Fruit fly (Drosophila melanogaster) whole organism, embryonic: ENCODE data around the gene Coa8.
A peak's percentile ranks its signal among the peaks of the same experiment; 100 is the strongest.

Experiments used
- Bgb ChIP-seq: fragments of 200-800 bp; sonication (Bioruptor generic); IDR thresholded peaks from 2 replicates; pipeline ENCODE4 v1.3.6; 2022; ENCODE audit warnings: missing biosample characterization, missing genetic modification characterization; ENCODE audit not compliant: partially characterized antibody
- CG10147 ChIP-seq: fragments of 200-800 bp; sonication (Bioruptor generic); optimal IDR thresholded peaks from 2 replicates; lab custom pipeline; 2019; ENCODE audit warnings: missing biosample characterization, mild to moderate bottlenecking, missing genetic modification characterization, moderate library complexity
- CG10366 ChIP-seq: fragments of 200-800 bp; sonication (Bioruptor generic); IDR thresholded peaks from 2 replicates; pipeline ENCODE4 v1.3.6; 2022; ENCODE audit warnings: missing biosample characterization, missing genetic modification characterization
- CG10543 ChIP-seq: fragments of 200-800 bp; sonication (Bioruptor generic); optimal IDR thresholded peaks from 3 replicates; lab custom pipeline; 2017; ENCODE audit warnings: missing biosample characterization, mild to moderate bottlenecking, missing genetic modification characterization, moderate library complexity
- CG10654 ChIP-seq: fragments of 200-800 bp; sonication (Bioruptor generic); optimal IDR thresholded peaks from 2 replicates; lab custom pipeline; 2016; ENCODE audit warnings: missing biosample characterization, missing genetic modification characterization
- CG12071 ChIP-seq: fragments of 200-800 bp; sonication (Bioruptor generic); optimal IDR thresholded peaks from 3 replicates; lab custom pipeline; 2018; ENCODE audit warnings: missing biosample characterization, mild to moderate bottlenecking, missing genetic modification characterization
- CG12219 ChIP-seq: fragments of 200-800 bp; sonication (Bioruptor generic); optimal IDR thresholded peaks from 3 replicates; lab custom pipeline; 2018; ENCODE audit warnings: missing biosample characterization, mild to moderate bottlenecking, missing genetic modification characterization
- CG12744 ChIP-seq: fragments of 200-800 bp; sonication (Bioruptor generic); optimal IDR thresholded peaks from 2 replicates; lab custom pipeline; 2016; ENCODE audit warnings: missing biosample characterization, missing genetic modification characterization
- CG14014 ChIP-seq: fragments of 200-800 bp; sonication (Bioruptor generic); IDR thresholded peaks from 2 replicates; pipeline ENCODE4 v1.3.6; 2022; ENCODE audit warnings: missing biosample characterization, missing genetic modification characterization
- CG14965 ChIP-seq: fragments of 200-800 bp; sonication (Bioruptor generic); optimal IDR thresholded peaks from 2 replicates; lab custom pipeline; 2016; ENCODE audit warnings: missing biosample characterization, missing genetic modification characterization, borderline replicate concordance
- CG15011 ChIP-seq: fragments of 200-800 bp; sonication (Bioruptor generic); optimal IDR thresholded peaks from 3 replicates; lab custom pipeline; 2018; ENCODE audit warnings: missing biosample characterization, mild to moderate bottlenecking, missing genetic modification characterization
- CG1647 ChIP-seq: fragments of 200-800 bp; sonication (Bioruptor generic); optimal IDR thresholded peaks from 3 replicates; lab custom pipeline; 2016; ENCODE audit warnings: missing biosample characterization, missing genetic modification characterization
- CG16863 ChIP-seq: fragments of 200-800 bp; sonication (Bioruptor generic); optimal IDR thresholded peaks from 3 replicates; lab custom pipeline; 2016; ENCODE audit warnings: missing biosample characterization, missing genetic modification characterization
- CG17385 ChIP-seq: fragments of 200-800 bp; sonication (Bioruptor generic); optimal IDR thresholded peaks from 3 replicates; lab custom pipeline; 2018; ENCODE audit warnings: missing biosample characterization, mild to moderate bottlenecking, missing genetic modification characterization
- CG1832 ChIP-seq: fragments of 200-800 bp; sonication (Bioruptor generic); optimal IDR thresholded peaks from 2 replicates; lab custom pipeline; 2017; ENCODE audit warnings: missing biosample characterization, mild to moderate bottlenecking, missing genetic modification characterization, inconsistent platforms
- CG18619 ChIP-seq: fragments of 200-800 bp; sonication (Bioruptor generic); optimal IDR thresholded peaks from 3 replicates; lab custom pipeline; 2017; ENCODE audit warnings: missing biosample characterization, mild to moderate bottlenecking, missing genetic modification characterization
- CG2116 ChIP-seq: fragments of 200-800 bp; sonication (Bioruptor generic); optimal IDR thresholded peaks from 3 replicates; lab custom pipeline; 2018; ENCODE audit warnings: missing biosample characterization, mild to moderate bottlenecking, missing genetic modification characterization
- CG2712 ChIP-seq: fragments of 200-800 bp; optimal IDR thresholded peaks from 3 replicates; lab custom pipeline; 2019; ENCODE audit warnings: missing biosample characterization, mild to moderate bottlenecking, missing genetic modification characterization, moderate library complexity
- CG3847 ChIP-seq: fragments of 200-800 bp; sonication (Bioruptor generic); IDR thresholded peaks from 2 replicates; pipeline ENCODE4 v1.3.6; 2022; ENCODE audit warnings: missing biosample characterization, missing genetic modification characterization
- CG4282 ChIP-seq: fragments of 200-800 bp; sonication (Bioruptor generic); optimal IDR thresholded peaks from 2 replicates; lab custom pipeline; 2016; ENCODE audit warnings: missing biosample characterization, missing genetic modification characterization
- CG4617 ChIP-seq: fragments of 200-800 bp; sonication (Bioruptor generic); optimal IDR thresholded peaks from 3 replicates; lab custom pipeline; 2016; ENCODE audit warnings: missing biosample characterization, missing genetic modification characterization, borderline replicate concordance
- CG7357 ChIP-seq: fragments of 200-800 bp; sonication (Bioruptor generic); IDR thresholded peaks from 3 replicates; pipeline ENCODE4 v1.3.6; 2022; ENCODE audit warnings: missing biosample characterization, missing genetic modification characterization
- CG7786 ChIP-seq: fragments of 200-800 bp; sonication (Bioruptor generic); optimal IDR thresholded peaks from 2 replicates; lab custom pipeline; 2016; ENCODE audit warnings: missing biosample characterization, missing genetic modification characterization
- CG8290 ChIP-seq, 3 experiments: fragments of 200-800 bp; sonication (Bioruptor generic); optimal IDR thresholded peaks; 2 replicates each; lab custom pipeline; 2016 to 2019; ENCODE audit warnings: missing biosample characterization in 3 of 3, missing genetic modification characterization in 3 of 3, mild to moderate bottlenecking in 2 of 3, moderate library complexity in 1 of 3
- CG9215 ChIP-seq: fragments of 200-800 bp; sonication (Bioruptor generic); IDR thresholded peaks from 2 replicates; pipeline ENCODE4 v1.3.6; 2022; ENCODE audit warnings: missing biosample characterization, missing genetic modification characterization
- CoRest ChIP-seq: fragments of 200-800 bp; sonication (Bioruptor generic); optimal IDR thresholded peaks from 3 replicates; lab custom pipeline; 2018; ENCODE audit warnings: missing biosample characterization, mild to moderate bottlenecking, missing genetic modification characterization, moderate library complexity
- D ChIP-seq, 2 experiments: fragments of 200-800 bp in 1 of 2; fragments of >200 bp in 1 of 2; sonication (Bioruptor generic) in 1 of 2; optimal IDR thresholded peaks; 2 replicates in 1 of 2; 3 replicates in 1 of 2; lab custom pipeline; 2017; ENCODE audit warnings: mild to moderate bottlenecking in 1 of 2, missing biosample characterization in 1 of 2, missing genetic modification characterization in 1 of 2, missing genetic modification reagents in 1 of 2
- Dbx ChIP-seq: fragments of 200-800 bp; sonication (Bioruptor generic); IDR thresholded peaks from 3 replicates; pipeline ENCODE4 v1.3.6; 2022; ENCODE audit warnings: missing biosample characterization, missing genetic modification characterization
- Deaf1 ChIP-seq: fragments of 200-800 bp; optimal IDR thresholded peaks from 3 replicates; lab custom pipeline; 2019; ENCODE audit warnings: missing biosample characterization, mild to moderate bottlenecking, missing genetic modification characterization, moderate library complexity
- E2f2 ChIP-seq: fragments of 200-800 bp; sonication (Bioruptor generic); IDR thresholded peaks from 2 replicates; pipeline ENCODE4 v1.3.6; 2022; ENCODE audit warnings: missing biosample characterization, missing genetic modification characterization
- Ets65A ChIP-seq: fragments of 200-800 bp; sonication (Bioruptor generic); peaks from one replicate; lab custom pipeline; 2016; ENCODE audit warnings: missing biosample characterization, missing genetic modification characterization
- Gsc ChIP-seq: fragments of 200-800 bp; sonication (Bioruptor generic); IDR thresholded peaks from 2 replicates; pipeline ENCODE4 v1.3.6; 2022; ENCODE audit warnings: missing biosample characterization, missing genetic modification characterization
- Hmx ChIP-seq: fragments of 200-800 bp; sonication (Bioruptor generic); optimal IDR thresholded peaks from 2 replicates; lab custom pipeline; 2016; ENCODE audit warnings: missing biosample characterization, missing genetic modification characterization
- Lhr ChIP-seq: fragments of 200-800 bp; sonication (Bioruptor generic); optimal IDR thresholded peaks from 3 replicates; lab custom pipeline; 2017; ENCODE audit warnings: mild to moderate bottlenecking, missing biosample characterization, missing genetic modification reagents, missing genetic modification characterization
- Myb ChIP-seq: fragments of 200-800 bp; sonication (Bioruptor generic); optimal IDR thresholded peaks from 2 replicates; lab custom pipeline; 2016; ENCODE audit warnings: missing biosample characterization, missing genetic modification characterization
- Side ChIP-seq: fragments of 200-800 bp; sonication (Bioruptor generic); optimal IDR thresholded peaks from 2 replicates; lab custom pipeline; 2016; ENCODE audit warnings: missing biosample characterization, missing genetic modification characterization
- Vsx1 ChIP-seq: fragments of 200-800 bp; sonication (Bioruptor generic); optimal IDR thresholded peaks from 2 replicates; lab custom pipeline; 2017; ENCODE audit warnings: missing biosample characterization, mild to moderate bottlenecking, missing genetic modification characterization, missing genetic modification reagents
- al ChIP-seq: fragments of 200-800 bp; sonication (Bioruptor generic); IDR thresholded peaks from 2 replicates; pipeline ENCODE4 v1.3.6; 2022; ENCODE audit warnings: missing biosample characterization, missing genetic modification characterization
- ase ChIP-seq: fragments of 200-800 bp; sonication (Bioruptor generic); IDR thresholded peaks from 3 replicates; pipeline ENCODE4 v1.3.6; 2022; ENCODE audit warnings: missing biosample characterization, missing genetic modification characterization
- dati ChIP-seq: fragments of 200-800 bp; sonication (Bioruptor generic); IDR thresholded peaks from 2 replicates; pipeline ENCODE4 v1.3.6; 2022; ENCODE audit warnings: missing biosample characterization, missing genetic modification characterization
- fd96Cb ChIP-seq: fragments of 200-800 bp; sonication (Bioruptor generic); optimal IDR thresholded peaks from 2 replicates; lab custom pipeline; 2018; ENCODE audit warnings: missing biosample characterization, mild to moderate bottlenecking, missing genetic modification characterization, moderate library complexity
- mam ChIP-seq: fragments of 200-800 bp; sonication (Bioruptor generic); optimal IDR thresholded peaks from 3 replicates; lab custom pipeline; 2016; ENCODE audit warnings: missing biosample characterization, missing genetic modification characterization
- nau ChIP-seq: fragments of 200-800 bp; sonication (Bioruptor generic); optimal IDR thresholded peaks from 3 replicates; lab custom pipeline; 2017; ENCODE audit warnings: missing biosample characterization, mild to moderate bottlenecking, missing genetic modification characterization, missing genetic modification reagents
- phol ChIP-seq: fragments of 200-800 bp; sonication (Bioruptor generic); optimal IDR thresholded peaks from 3 replicates; lab custom pipeline; 2018; ENCODE audit warnings: missing biosample characterization, mild to moderate bottlenecking, missing genetic modification characterization, moderate library complexity
- pros ChIP-seq: fragments of 200-800 bp; sonication (Bioruptor generic); optimal IDR thresholded peaks from 3 replicates; lab custom pipeline; 2019; ENCODE audit warnings: missing biosample characterization, mild to moderate bottlenecking, missing genetic modification characterization, moderate library complexity
- ranshi ChIP-seq: fragments of 200-800 bp; sonication (Bioruptor generic); IDR thresholded peaks from 2 replicates; pipeline ENCODE4 v1.3.6; 2022; ENCODE audit warnings: missing biosample characterization, missing genetic modification characterization
- sisA ChIP-seq: fragments of 200-800 bp; sonication (Bioruptor generic); IDR thresholded peaks from 2 replicates; pipeline ENCODE4 v1.3.6; 2022; ENCODE audit warnings: missing biosample characterization, missing genetic modification characterization
- twi ChIP-seq: fragments of 200-800 bp; optimal IDR thresholded peaks from 2 replicates; lab custom pipeline; 2019; ENCODE audit warnings: missing biosample characterization, mild to moderate bottlenecking, missing genetic modification characterization, moderate library complexity
- unc-4 ChIP-seq: fragments of 200-800 bp; sonication (Bioruptor generic); IDR thresholded peaks from 2 replicates; pipeline ENCODE4 v1.3.6; 2022; ENCODE audit warnings: missing biosample characterization, missing genetic modification characterization; ENCODE audit not compliant: partially characterized antibody
- usp ChIP-seq: fragments of >200 bp; optimal IDR thresholded peaks from 2 replicates; lab custom pipeline; 2017; ENCODE audit warnings: missing biosample characterization, missing genetic modification characterization

Coa8 gene

dm6 chrX:1899445-1900085 lies 19.5 kb downstream of the Coa8 start (continued):
- TF ChIP-seq CG10654 (GFP tag; lab: Kevin White, UChicago) (no peak), Ets65A (GFP tag; lab: Kevin White, UChicago) (no peak), Bgb (GFP tag; lab: Robert Waterston, UW) (no peak; the same call in 1 of the 2 replicates), pros (GFP tag; lab: Kevin White, UChicago) (peak; percentile 88), D (optimal IDR thresholded peaks at IDR 0.05; lab: Kevin White, UChicago) (peak; percentile 37), D (GFP tag; optimal IDR thresholded peaks at IDR 0.05; lab: Kevin White, UChicago) (no peak), CG10147 (GFP tag; lab: Kevin White, UChicago) (no peak), CG7357 (GFP tag; lab: Robert Waterston, UW) (no peak), Hmx (GFP tag; lab: Kevin White, UChicago) (no peak), CG14965 (GFP tag; lab: Kevin White, UChicago) (no peak), usp (GFP tag; lab: Kevin White, UChicago) (no peak), CG7786 (no peak), CG12071 (no peak), CG12219 (no peak), CoRest (tag; lab: Kevin White, UChicago) (no peak), ase (GFP tag; lab: Robert Waterston, UW) (no peak), CG1832 (GFP tag; lab: Kevin White, UChicago) (peak; percentile 30), al (GFP tag; lab: Robert Waterston, UW) (no peak), CG9215 (GFP tag; lab: Robert Waterston, UW) (no peak), fd96Cb (tag; lab: Kevin White, UChicago) (no peak), CG18619 (GFP tag; lab: Kevin White, UChicago) (no peak), CG1647 (GFP tag; lab: Kevin White, UChicago) (no peak), Vsx1 (no peak), CG8290 (GFP tag; optimal IDR thresholded peaks at IDR 0.05; lab: Kevin White, UChicago) (no peak), CG8290 (tag; optimal IDR thresholded peaks at IDR 0.05; lab: Kevin White, UChicago) (no peak), Deaf1 (tag; lab: Kevin White, UChicago) (no peak), sisA (GFP tag; lab: Robert Waterston, UW) (no peak), Gsc (GFP tag; lab: Robert Waterston, UW) (no peak), CG16863 (no peak), Dbx (GFP tag; lab: Robert Waterston, UW) (no peak), CG2712 (tag; lab: Kevin White, UChicago) (no peak), mam (GFP tag; lab: Kevin White, UChicago) (no peak), Lhr (GFP tag; lab: Kevin White, UChicago) (no peak), CG4617 (GFP tag; lab: Kevin White, UChicago) (peak; percentile 36), E2f2 (GFP tag; lab: Robert Waterston, UW) (no peak), phol (tag; lab: Kevin White, UChicago) (no peak), ranshi (GFP tag; lab: Robert Waterston, UW) (no peak), CG17385 (GFP tag; lab: Kevin White, UChicago) (no peak), dati (GFP tag; lab: Robert Waterston, UW) (no peak), nau (GFP tag; lab: Kevin White, UChicago) (no peak), CG10366 (GFP tag; lab: Robert Waterston, UW) (no peak), Myb (GFP tag; lab: Kevin White, UChicago) (no peak), CG10543 (GFP tag; lab: Kevin White, UChicago) (no peak), CG3847 (GFP tag; lab: Robert Waterston, UW) (no peak), unc-4 (GFP tag; lab: Robert Waterston, UW) (peak; percentile 40; the same call in 1 of the 2 replicates), CG4282 (GFP tag; lab: Kevin White, UChicago) (no peak), CG12744 (GFP tag; lab: Kevin White, UChicago) (no peak), CG2116 (GFP tag; lab: Kevin White, UChicago) (peak; percentile 9), twi (tag; lab: Kevin White, UChicago) (peak; percentile 15), CG14014 (GFP tag; lab: Robert Waterston, UW) (no peak), Side (no peak), CG15011 (no peak)
